Fruit fly (Drosophila melanogaster) whole organism, embryonic: Measurements from ENCODE around the gene CG31406.

Source experiments
- CG10431 ChIP-seq: fragments of 200-800 bp; sonication (Bioruptor generic); optimal IDR thresholded peaks from 3 replicates; lab custom pipeline; 2018; ENCODE audit warnings: missing biosample characterization, mild to moderate bottlenecking, missing genetic modification characterization
- CG10462 ChIP-seq: fragments of 200-800 bp; sonication (Bioruptor generic); optimal IDR thresholded peaks from 2 replicates; lab custom pipeline; 2016; ENCODE audit warnings: missing biosample characterization, missing genetic modification characterization
- CG1233 ChIP-seq: fragments of 200-800 bp; sonication (Bioruptor generic); optimal IDR thresholded peaks from 4 replicates; lab custom pipeline; 2018; ENCODE audit warnings: missing biosample characterization, mild to moderate bottlenecking, missing genetic modification characterization
- CG14710 ChIP-seq: fragments of 200-800 bp; sonication (Bioruptor generic); optimal IDR thresholded peaks from 3 replicates; lab custom pipeline; 2019; ENCODE audit warnings: missing biosample characterization, mild to moderate bottlenecking, missing genetic modification characterization, moderate library complexity
- CG1602 ChIP-seq: fragments of 200-800 bp; sonication (Bioruptor generic); optimal IDR thresholded peaks from 3 replicates; lab custom pipeline; 2016; ENCODE audit warnings: missing biosample characterization, missing genetic modification characterization
- CG1647 ChIP-seq: fragments of 200-800 bp; sonication (Bioruptor generic); optimal IDR thresholded peaks from 3 replicates; lab custom pipeline; 2016; ENCODE audit warnings: missing biosample characterization, missing genetic modification characterization
- CG17385 ChIP-seq: fragments of 200-800 bp; sonication (Bioruptor generic); optimal IDR thresholded peaks from 3 replicates; lab custom pipeline; 2018; ENCODE audit warnings: missing biosample characterization, mild to moderate bottlenecking, missing genetic modification characterization
- CG17829 ChIP-seq: fragments of 200-800 bp; optimal IDR thresholded peaks from 2 replicates; lab custom pipeline; 2019; ENCODE audit warnings: missing biosample characterization, mild to moderate bottlenecking, missing genetic modification characterization, moderate library complexity
- CG1832 ChIP-seq: fragments of 200-800 bp; sonication (Bioruptor generic); optimal IDR thresholded peaks from 2 replicates; lab custom pipeline; 2017; ENCODE audit warnings: missing biosample characterization, mild to moderate bottlenecking, missing genetic modification characterization, inconsistent platforms
- CG18476 ChIP-seq: fragments of 200-800 bp; sonication (Bioruptor generic); optimal IDR thresholded peaks from 2 replicates; lab custom pipeline; 2016; ENCODE audit warnings: missing biosample characterization, mild to moderate bottlenecking, missing genetic modification characterization
- CG18599 ChIP-seq: fragments of 200-800 bp; sonication (Bioruptor generic); optimal IDR thresholded peaks from 3 replicates; lab custom pipeline; 2017; ENCODE audit warnings: missing biosample characterization, missing genetic modification characterization, mild to moderate bottlenecking, moderate library complexity, missing genetic modification reagents
- CG2712 ChIP-seq: fragments of 200-800 bp; optimal IDR thresholded peaks from 3 replicates; lab custom pipeline; 2019; ENCODE audit warnings: missing biosample characterization, mild to moderate bottlenecking, missing genetic modification characterization, moderate library complexity
- CG34376 ChIP-seq: fragments of 200-800 bp; sonication (Bioruptor generic); optimal IDR thresholded peaks from 2 replicates; lab custom pipeline; 2018; ENCODE audit warnings: missing biosample characterization, mild to moderate bottlenecking, missing genetic modification characterization
- CG5953 ChIP-seq: fragments of 200-800 bp; sonication (Bioruptor generic); IDR thresholded peaks from 2 replicates; pipeline ENCODE4 v1.3.6; 2022; ENCODE audit warnings: missing biosample characterization, missing genetic modification characterization
- CG6272 ChIP-seq: fragments of 200-800 bp; sonication (Bioruptor generic); IDR thresholded peaks from 2 replicates; pipeline ENCODE4 v1.3.6; 2022; ENCODE audit warnings: missing biosample characterization, missing genetic modification characterization
- CG8281 ChIP-seq: fragments of 200-800 bp; sonication (Bioruptor generic); optimal IDR thresholded peaks from 2 replicates; lab custom pipeline; 2018; ENCODE audit warnings: missing biosample characterization, mild to moderate bottlenecking, missing genetic modification characterization, moderate library complexity
- CG8388 ChIP-seq: fragments of 200-800 bp; sonication (Bioruptor generic); optimal IDR thresholded peaks from 2 replicates; lab custom pipeline; 2019; ENCODE audit warnings: missing biosample characterization, mild to moderate bottlenecking, missing genetic modification characterization, moderate library complexity
- CG8944 ChIP-seq: fragments of 200-800 bp; sonication (Bioruptor generic); optimal IDR thresholded peaks from 3 replicates; lab custom pipeline; 2016; ENCODE audit warnings: missing biosample characterization, missing genetic modification characterization
- D19A ChIP-seq: fragments of 200-800 bp; optimal IDR thresholded peaks from 3 replicates; lab custom pipeline; 2019; ENCODE audit warnings: missing biosample characterization, mild to moderate bottlenecking, missing genetic modification characterization, moderate library complexity
- Dek ChIP-seq: fragments of 200-800 bp; sonication (Bioruptor generic); optimal IDR thresholded peaks from 3 replicates; lab custom pipeline; 2019; ENCODE audit warnings: missing biosample characterization, mild to moderate bottlenecking, missing genetic modification characterization, moderate library complexity
- Doc3 ChIP-seq: fragments of 200-800 bp; sonication (Bioruptor generic); IDR thresholded peaks from 3 replicates; pipeline ENCODE4 v1.3.6; 2022; ENCODE audit warnings: missing biosample characterization, missing genetic modification characterization; ENCODE audit not compliant: partially characterized antibody
- HHEX ChIP-seq: fragments of 200-800 bp; sonication (Bioruptor generic); optimal IDR thresholded peaks from 3 replicates; lab custom pipeline; 2017; ENCODE audit warnings: missing biosample characterization, mild to moderate bottlenecking, missing genetic modification characterization, missing genetic modification reagents
- HLHmδ ChIP-seq: fragments of 200-800 bp; sonication (Bioruptor generic); optimal IDR thresholded peaks from 2 replicates; lab custom pipeline; 2018; ENCODE audit warnings: missing biosample characterization, mild to moderate bottlenecking, missing genetic modification characterization, moderate library complexity
- Lim3 ChIP-seq: fragments of 200-800 bp; sonication (Bioruptor generic); IDR thresholded peaks from 2 replicates; pipeline ENCODE4 v1.3.6; 2022; ENCODE audit warnings: missing biosample characterization, missing genetic modification characterization
- Max ChIP-seq: fragments of 200-800 bp; sonication (Bioruptor generic); optimal IDR thresholded peaks from 2 replicates; lab custom pipeline; 2016; ENCODE audit warnings: missing biosample characterization, mild to moderate bottlenecking, missing genetic modification characterization
- Nf-YA ChIP-seq: fragments of 200-800 bp; sonication (Bioruptor generic); IDR thresholded peaks from 2 replicates; pipeline ENCODE4 v1.3.6; 2022; ENCODE audit warnings: missing biosample characterization, missing genetic modification characterization
- ato ChIP-seq: fragments of 200-800 bp; sonication (Bioruptor generic); IDR thresholded peaks from 2 replicates; pipeline ENCODE4 v1.3.6; 2022; ENCODE audit warnings: missing biosample characterization, missing genetic modification characterization; ENCODE audit not compliant: partially characterized antibody
- az2 ChIP-seq: fragments of 200-800 bp; sonication (Bioruptor generic); optimal IDR thresholded peaks from 3 replicates; lab custom pipeline; 2016; ENCODE audit warnings: missing biosample characterization, missing genetic modification characterization
- bcd ChIP-seq: fragments of 200-800 bp; sonication (Bioruptor generic); optimal IDR thresholded peaks from 2 replicates; lab custom pipeline; 2017; ENCODE audit warnings: missing biosample characterization, mild to moderate bottlenecking, missing genetic modification characterization
- chif ChIP-seq, 2 experiments: fragments of 200-800 bp; sonication (Bioruptor generic); optimal IDR thresholded peaks; 3 replicates each; lab custom pipeline; 2016; ENCODE audit warnings: missing biosample characterization in 2 of 2, missing genetic modification characterization in 2 of 2
- fd96Cb ChIP-seq: fragments of 200-800 bp; sonication (Bioruptor generic); optimal IDR thresholded peaks from 2 replicates; lab custom pipeline; 2018; ENCODE audit warnings: missing biosample characterization, mild to moderate bottlenecking, missing genetic modification characterization, moderate library complexity
- gcm ChIP-seq: fragments of 200-800 bp; sonication (Bioruptor generic); optimal IDR thresholded peaks from 2 replicates; lab custom pipeline; 2019; ENCODE audit warnings: missing biosample characterization, mild to moderate bottlenecking, missing genetic modification characterization, moderate library complexity
- gsb-n ChIP-seq: fragments of 200-800 bp; sonication (Bioruptor generic); optimal IDR thresholded peaks from 3 replicates; lab custom pipeline; 2018; ENCODE audit warnings: missing biosample characterization, mild to moderate bottlenecking, missing genetic modification characterization
- hkb ChIP-seq, 2 experiments: fragments of 200-800 bp in 1 of 2; fragments of >200 bp in 1 of 2; sonication (Bioruptor generic) in 1 of 2; IDR thresholded peaks in 1 of 2; optimal IDR thresholded peaks in 1 of 2; 2 replicates each; pipeline versions ENCODE4 v1.3.6 to Lab custom; 2017 to 2022; ENCODE audit warnings: missing biosample characterization in 1 of 2, missing genetic modification characterization in 1 of 2
- kni ChIP-seq: fragments of 200-800 bp; sonication (Bioruptor generic); optimal IDR thresholded peaks from 3 replicates; lab custom pipeline; 2017; ENCODE audit warnings: mild to moderate bottlenecking, missing biosample characterization, missing genetic modification reagents, missing genetic modification characterization
- lilli ChIP-seq: fragments of 200-800 bp; sonication (Bioruptor generic); optimal IDR thresholded peaks from 3 replicates; lab custom pipeline; 2016; ENCODE audit warnings: missing biosample characterization, missing genetic modification characterization
- lola ChIP-seq, 3 experiments: fragments of >200 bp in 2 of 3; fragments of 200-800 bp in 1 of 3; sonication (Bioruptor generic) in 1 of 3; optimal IDR thresholded peaks; 2 replicates each; lab custom pipeline; 2017 to 2019; ENCODE audit warnings: missing biosample characterization in 3 of 3, missing genetic modification characterization in 3 of 3, mild to moderate bottlenecking in 1 of 3, moderate library complexity in 1 of 3
- nau ChIP-seq: fragments of 200-800 bp; sonication (Bioruptor generic); optimal IDR thresholded peaks from 3 replicates; lab custom pipeline; 2017; ENCODE audit warnings: missing biosample characterization, mild to moderate bottlenecking, missing genetic modification characterization, missing genetic modification reagents
- pan ChIP-seq, 4 experiments: fragments of >200 bp in 3 of 4; fragments of 200-800 bp in 1 of 4; sonication (Bioruptor generic) in 1 of 4; optimal IDR thresholded peaks in 3 of 4; IDR thresholded peaks in 1 of 4; 2 replicates each; pipeline versions ENCODE4 v1.3.6 to Lab custom; 2017 to 2022; ENCODE audit warnings: missing biosample characterization in 2 of 4, missing genetic modification characterization in 2 of 4, mixed read lengths in 1 of 4
- phol ChIP-seq: fragments of 200-800 bp; sonication (Bioruptor generic); optimal IDR thresholded peaks from 3 replicates; lab custom pipeline; 2018; ENCODE audit warnings: missing biosample characterization, mild to moderate bottlenecking, missing genetic modification characterization, moderate library complexity
- pita ChIP-seq: fragments of 200-800 bp; sonication (Bioruptor generic); optimal IDR thresholded peaks from 2 replicates; lab custom pipeline; 2017; ENCODE audit warnings: missing biosample characterization, mild to moderate bottlenecking, missing genetic modification characterization
- scrt ChIP-seq: fragments of 200-800 bp; sonication (Bioruptor generic); optimal IDR thresholded peaks from 2 replicates; lab custom pipeline; 2018; ENCODE audit warnings: missing biosample characterization, mild to moderate bottlenecking, missing genetic modification characterization, moderate library complexity
- sd ChIP-seq: fragments of 200-800 bp; sonication (Bioruptor generic); optimal IDR thresholded peaks from 3 replicates; lab custom pipeline; 2018; ENCODE audit warnings: missing biosample characterization, mild to moderate bottlenecking, missing genetic modification characterization, moderate library complexity
- seq ChIP-seq: fragments of 200-800 bp; sonication (Bioruptor generic); IDR thresholded peaks from 2 replicates; pipeline ENCODE4 v1.3.6; 2022; ENCODE audit warnings: missing biosample characterization, missing genetic modification characterization
- sug ChIP-seq: fragments of 200-800 bp; optimal IDR thresholded peaks from 2 replicates; lab custom pipeline; 2019; ENCODE audit warnings: missing biosample characterization, mild to moderate bottlenecking, missing genetic modification characterization, moderate library complexity
- tin ChIP-seq: fragments of 200-800 bp; sonication (Bioruptor generic); optimal IDR thresholded peaks from 3 replicates; lab custom pipeline; 2016; ENCODE audit warnings: missing biosample characterization, missing genetic modification characterization
- yki ChIP-seq: fragments of >200 bp; optimal IDR thresholded peaks from 3 replicates; lab custom pipeline; 2018

The CG31406 gene

dm6 chr3R:10353932-10354703 is 5.6 kb downstream of the CG31406 start (continued):
- TF ChIP-seq fd96Cb (tag; lab: Kevin White, UChicago) = peak; percentile 45
- TF ChIP-seq CG8388 (GFP tag; lab: Kevin White, UChicago) = peak; percentile 33
- peak; percentile 22 for TF ChIP-seq kni (GFP tag; lab: Kevin White, UChicago)
- TF ChIP-seq CG10431 = peak; percentile 41
- peak in 1 of 2 experiments; percentile 21 for TF ChIP-seq chif (GFP tag; optimal IDR thresholded peaks at IDR 0.05; lab: Kevin White, UChicago)
- peak; percentile 31 for TF ChIP-seq tin
- TF ChIP-seq seq (GFP tag; lab: Robert Waterston, UW) = no peak
- peak; percentile 28 for TF ChIP-seq HLHmδ (GFP tag; lab: Kevin White, UChicago)
- TF ChIP-seq Nf-YA (GFP tag; lab: Robert Waterston, UW) = no peak
- TF ChIP-seq CG18599 = peak; percentile 43
- no peak for TF ChIP-seq pita
- TF ChIP-seq CG5953 (GFP tag; lab: Robert Waterston, UW) = no peak
- no peak for TF ChIP-seq ato (GFP tag; lab: Robert Waterston, UW)
- peak in 1 of 3 experiments; percentile 78 for TF ChIP-seq lola (GFP tag; optimal IDR thresholded peaks at IDR 0.05; lab: Kevin White, UChicago)
- TF ChIP-seq lilli (GFP tag; lab: Kevin White, UChicago) = peak; percentile 3
- no peak for TF ChIP-seq Doc3 (GFP tag; lab: Robert Waterston, UW)
- peak; percentile 98 for TF ChIP-seq hkb (optimal IDR thresholded peaks at IDR 0.05; lab: Kevin White, UChicago)
- TF ChIP-seq hkb (GFP tag; IDR thresholded peaks at IDR 0.05; lab: Robert Waterston, UW) = no peak
- no peak for TF ChIP-seq bcd (GFP tag; lab: Kevin White, UChicago)
- TF ChIP-seq CG8281 (tag; lab: Kevin White, UChicago) = peak; percentile 31
- no peak for TF ChIP-seq Dek (tag; lab: Kevin White, UChicago)
- peak; percentile 30 for TF ChIP-seq CG17385 (GFP tag; lab: Kevin White, UChicago)
- no peak for TF ChIP-seq CG1832 (GFP tag; lab: Kevin White, UChicago)
- TF ChIP-seq HHEX (GFP tag; lab: Kevin White, UChicago) = no peak
- no peak for TF ChIP-seq CG1647 (GFP tag; lab: Kevin White, UChicago)
- TF ChIP-seq sd (tag; lab: Kevin White, UChicago) = peak; percentile 9
- peak; percentile 25 for TF ChIP-seq gsb-n (tag; lab: Kevin White, UChicago)
- no peak for TF ChIP-seq Lim3 (GFP tag; lab: Robert Waterston, UW)
- TF ChIP-seq CG1602 (GFP tag; lab: Kevin White, UChicago) = peak; percentile 35
- TF ChIP-seq CG18476 (GFP tag; lab: Kevin White, UChicago) = peak; percentile 100
- no peak for TF ChIP-seq sug (tag; lab: Kevin White, UChicago)
- TF ChIP-seq CG8944 (GFP tag; lab: Kevin White, UChicago) = no peak
- TF ChIP-seq CG10462 = no peak
- TF ChIP-seq CG14710 (tag; lab: Kevin White, UChicago) = peak; percentile 63
- no peak for TF ChIP-seq CG34376 (GFP tag; lab: Kevin White, UChicago)
- TF ChIP-seq scrt (GFP tag; lab: Kevin White, UChicago) = no peak
- TF ChIP-seq phol (tag; lab: Kevin White, UChicago) = peak; percentile 57
- peak; percentile 67 for TF ChIP-seq CG17829
- TF ChIP-seq CG6272 (GFP tag; lab: Robert Waterston, UW) = no peak
- TF ChIP-seq gcm (GFP tag; lab: Kevin White, UChicago) = peak; percentile 59
- peak; percentile 73 for TF ChIP-seq CG2712 (tag; lab: Kevin White, UChicago)
- TF ChIP-seq pan (optimal IDR thresholded peaks at IDR 0.05; lab: Kevin White, UChicago) = no peak
- no peak for TF ChIP-seq pan (GFP tag; optimal IDR thresholded peaks at IDR 0.05 in 1 of 2, IDR thresholded peaks at IDR 0.05 in 1 of 2)
- peak; percentile 4 for TF ChIP-seq Max (GFP tag; lab: Kevin White, UChicago)
- peak; percentile 17 for TF ChIP-seq CG1233 (GFP tag; lab: Kevin White, UChicago)
- TF ChIP-seq az2 (GFP tag; lab: Kevin White, UChicago) = peak; percentile 43
- peak; percentile 35 for TF ChIP-seq D19A
- TF ChIP-seq nau = peak; percentile 5
- TF ChIP-seq yki = no peak
